Fruit fly (Drosophila melanogaster): ENCODE measurements around the gene eag.

eag gene

dm6 chrX:15023826-15024545, 68.7 kb downstream of the eag start, which contains the start of gene be (continued):
- TF ChIP-seq CG9139 (GFP tag; optimal IDR thresholded peaks at IDR 0.05) = peak; percentile 22
- no peak for TF ChIP-seq Hr38 (GFP tag; optimal IDR thresholded peaks at IDR 0.05)
- peak; percentile 45 for TF ChIP-seq CG3919 (GFP tag; optimal IDR thresholded peaks at IDR 0.05)
- no peak for TF ChIP-seq lz (GFP tag; optimal IDR thresholded peaks at IDR 0.05)
- peak; percentile 59 for TF ChIP-seq dsx (GFP tag; optimal IDR thresholded peaks at IDR 0.05; ENCODE audit: poor library complexity, severe bottlenecking)
- no peak for TF ChIP-seq CG8319 (GFP tag; optimal IDR thresholded peaks at IDR 0.05)
- TF ChIP-seq Blimp-1 (GFP tag; optimal IDR thresholded peaks at IDR 0.05) = peak; percentile 53
- TF ChIP-seq CG6792 (GFP tag; optimal IDR thresholded peaks at IDR 0.05) = peak; percentile 56
- TF ChIP-seq topi (GFP tag; optimal IDR thresholded peaks at IDR 0.05) = no peak
- peak; percentile 32 for TF ChIP-seq pdm3 (GFP tag; optimal IDR thresholded peaks at IDR 0.05)
- TF ChIP-seq vri (GFP tag; optimal IDR thresholded peaks at IDR 0.05) = peak; percentile 33
- TF ChIP-seq Met (GFP tag; optimal IDR thresholded peaks at IDR 0.05) = peak; percentile 18
- no peak for TF ChIP-seq CG1621 (tag; optimal IDR thresholded peaks at IDR 0.05)
- peak; percentile 75 for TF ChIP-seq CG8632 (GFP tag; optimal IDR thresholded peaks at IDR 0.05)
- peak; percentile 64; the same call in 2 of the 3 replicates for TF ChIP-seq CG8119 (GFP tag; IDR thresholded peaks at IDR 0.05)
- TF ChIP-seq Ets96B (tag; optimal IDR thresholded peaks at IDR 0.05) = peak; percentile 76
- peak; percentile 24 for TF ChIP-seq Sox14 (GFP tag; optimal IDR thresholded peaks at IDR 0.05)
- no peak for TF ChIP-seq fd85E (GFP tag; optimal IDR thresholded peaks at IDR 0.05)
- peak; percentile 16 for TF ChIP-seq Smox (GFP tag; optimal IDR thresholded peaks at IDR 0.05)
- TF ChIP-seq CG32006 (GFP tag; optimal IDR thresholded peaks at IDR 0.05) = peak; percentile 75
- TF ChIP-seq cyc (GFP tag; optimal IDR thresholded peaks at IDR 0.05) = peak; percentile 11
- no peak for TF ChIP-seq CG6854 (GFP tag; optimal IDR thresholded peaks at IDR 0.05)

dm6 chrX:15024728-15025127, 69.5 kb downstream of the eag start:
- no peak for TF ChIP-seq Ets96B (tag; optimal IDR thresholded peaks at IDR 0.05)
- TF ChIP-seq CG3032 (tag; optimal IDR thresholded peaks at IDR 0.05) = no peak
- TF ChIP-seq acj6 (GFP tag; optimal IDR thresholded peaks at IDR 0.05) = no peak
- no peak for TF ChIP-seq fkh (GFP tag; optimal IDR thresholded peaks at IDR 0.05)
- no peak for TF ChIP-seq Lpt (GFP tag; optimal IDR thresholded peaks at IDR 0.05)
- TF ChIP-seq CG7368 (GFP tag; optimal IDR thresholded peaks at IDR 0.05) = no peak
- no peak for TF ChIP-seq Hr39 (GFP tag; optimal IDR thresholded peaks at IDR 0.05)
- TF ChIP-seq CG6163 (GFP tag; IDR thresholded peaks at IDR 0.05) = no peak
- TF ChIP-seq Ets21C (GFP tag; optimal IDR thresholded peaks at IDR 0.05) = no peak
- no peak for TF ChIP-seq Eip78C (GFP tag)
- TF ChIP-seq pdm3 (GFP tag; optimal IDR thresholded peaks at IDR 0.05) = no peak
- TF ChIP-seq fd85E (GFP tag; optimal IDR thresholded peaks at IDR 0.05) = no peak
- TF ChIP-seq Sox102F (GFP tag; optimal IDR thresholded peaks at IDR 0.05) = no peak
- no peak for TF ChIP-seq Gug (GFP tag; IDR thresholded peaks at IDR 0.05)
- TF ChIP-seq fd59A (GFP tag; optimal IDR thresholded peaks at IDR 0.05) = no peak
- no peak for TF ChIP-seq CG10669 (GFP tag; optimal IDR thresholded peaks at IDR 0.05)
- TF ChIP-seq dac (GFP tag; optimal IDR thresholded peaks at IDR 0.05) = no peak
- no peak for TF ChIP-seq topi (GFP tag; optimal IDR thresholded peaks at IDR 0.05)

- TF ChIP-seq dsx (GFP tag; optimal IDR thresholded peaks at IDR 0.05; ENCODE audit: poor library complexity, severe bottlenecking) (peak; percentile 55), CG6163 (GFP tag; IDR thresholded peaks at IDR 0.05) (peak; percentile 48; the same call in 2 of the 3 replicates), CG6808 (GFP tag; optimal IDR thresholded peaks at IDR 0.05) (no peak), pdm3 (GFP tag; optimal IDR thresholded peaks at IDR 0.05) (no peak), CG31627 (GFP tag; optimal IDR thresholded peaks at IDR 0.05) (no peak), CG1621 (tag; optimal IDR thresholded peaks at IDR 0.05) (no peak), CG9139 (GFP tag; optimal IDR thresholded peaks at IDR 0.05) (no peak), CG8119 (GFP tag; IDR thresholded peaks at IDR 0.05) (peak; percentile 52; the same call in 1 of the 3 replicates), topi (GFP tag; optimal IDR thresholded peaks at IDR 0.05) (no peak), eg (GFP tag; IDR thresholded peaks at IDR 0.05) (peak; percentile 32; the same call in 1 of the 3 replicates), OdsH (GFP tag; optimal IDR thresholded peaks at IDR 0.05) (no peak), Hr38 (GFP tag; optimal IDR thresholded peaks at IDR 0.05) (no peak), ss (GFP tag; optimal IDR thresholded peaks at IDR 0.05) (peak; percentile 12 to 50), Eip78C (GFP tag) (no peak), cyc (GFP tag; optimal IDR thresholded peaks at IDR 0.05) (no peak), acj6 (GFP tag; optimal IDR thresholded peaks at IDR 0.05) (no peak), Sox102F (GFP tag; optimal IDR thresholded peaks at IDR 0.05) (no peak), CG3032 (tag; optimal IDR thresholded peaks at IDR 0.05) (no peak), CG8319 (GFP tag; optimal IDR thresholded peaks at IDR 0.05) (no peak), CG11294 (GFP tag; IDR thresholded peaks at IDR 0.05) (no peak), Gug (GFP tag; IDR thresholded peaks at IDR 0.05) (no peak), Lpt (GFP tag; optimal IDR thresholded peaks at IDR 0.05) (no peak), Blimp-1 (GFP tag; optimal IDR thresholded peaks at IDR 0.05) (peak; percentile 16), lz (GFP tag; optimal IDR thresholded peaks at IDR 0.05) (no peak), CG32006 (GFP tag; optimal IDR thresholded peaks at IDR 0.05) (no peak), CG15336 (GFP tag; IDR thresholded peaks at IDR 0.05) (no peak), dac (GFP tag; optimal IDR thresholded peaks at IDR 0.05) (no peak)
Measured at dm6 chrX:15025737-15026136, 70.5 kb downstream of the eag start.
